Fruit fly (Drosophila melanogaster): ENCODE measurements around the gene CG31955.

CG31955 gene

dm6 chr2L:3703260-3703659, 9.6 kb downstream of the CG31955 start, which contains the start of gene CG2816 (continued):
- TF ChIP-seq otp (GFP tag; IDR thresholded peaks at IDR 0.05) (0 out of 3 replicates have a peak, but pooled peaks have one; percentile 8), CG18262 (tag; optimal IDR thresholded peaks at IDR 0.05) (no peak), CG12104 (GFP tag; optimal IDR thresholded peaks at IDR 0.05) (no peak), CG12659 (GFP tag; optimal IDR thresholded peaks at IDR 0.05) (peak; percentile 66), CG11723 (GFP tag; optimal IDR thresholded peaks at IDR 0.05) (no peak), fu2 (GFP tag; optimal IDR thresholded peaks at IDR 0.05) (peak; percentile 88), CG4854 (GFP tag; optimal IDR thresholded peaks at IDR 0.05) (no peak), CG2889 (GFP tag; IDR thresholded peaks at IDR 0.05) (peak; percentile 76; the same call in 2 of the 3 replicates), Taf1 (GFP tag; IDR thresholded peaks at IDR 0.05) (peak; percentile 73), BEAF-32 (GFP tag; optimal IDR thresholded peaks at IDR 0.05) (no peak), CG32772 (GFP tag; IDR thresholded peaks at IDR 0.05) (peak; percentile 45; the same call in 1 of the 2 replicates), CG30403 (GFP tag; optimal IDR thresholded peaks at IDR 0.05) (peak; percentile 80), CG43689 (GFP tag; IDR thresholded peaks at IDR 0.05) (peak; percentile 60), ERR (GFP tag; optimal IDR thresholded peaks at IDR 0.05) (no peak), CG32767 (GFP tag; IDR thresholded peaks at IDR 0.05) (0 out of 2 replicates have a peak, but pooled peaks have one; percentile 14), CG3995 (GFP tag; optimal IDR thresholded peaks at IDR 0.05) (peak; percentile 28), CG13287 (GFP tag; IDR thresholded peaks at IDR 0.05; ENCODE audit: partially characterized antibody) (no peak), CG7745 (tag; optimal IDR thresholded peaks at IDR 0.05) (no peak), Sox102F (GFP tag; optimal IDR thresholded peaks at IDR 0.05) (peak; percentile 23), dmrt99B (tag; optimal IDR thresholded peaks at IDR 0.05) (peak; percentile 48), dmrt11E (tag; optimal IDR thresholded peaks at IDR 0.05) (no peak), TFAM (GFP tag; optimal IDR thresholded peaks at IDR 0.05) (no peak), Dp (GFP tag; optimal IDR thresholded peaks at IDR 0.05) (no peak), her (GFP tag; optimal IDR thresholded peaks at IDR 0.05) (peak; percentile 84), CG11093 (GFP tag; IDR thresholded peaks at IDR 0.05) (no peak), Nf-YB (GFP tag; optimal IDR thresholded peaks at IDR 0.05) (no peak), CG1602 (GFP tag; optimal IDR thresholded peaks at IDR 0.05) (no peak), tll (GFP tag; optimal IDR thresholded peaks at IDR 0.05) (no peak), Hr39 (optimal IDR thresholded peaks at IDR 0.05) (no peak), btn (GFP tag; optimal IDR thresholded peaks at IDR 0.05) (no peak), Antp (GFP tag; optimal IDR thresholded peaks at IDR 0.05) (peak; percentile 32), CG16779 (GFP tag; IDR thresholded peaks at IDR 0.05) (no peak), ac (GFP tag; optimal IDR thresholded peaks at IDR 0.05) (no peak), CG2678 (tag; optimal IDR thresholded peaks at IDR 0.05) (peak; percentile 66), croc (GFP tag; conservative IDR thresholded peaks at IDR 0.05) (no peak), CG8924 (tag; optimal IDR thresholded peaks at IDR 0.05) (peak; percentile 64), z (GFP tag; IDR thresholded peaks at IDR 0.05) (no peak), disco-r (GFP tag; optimal IDR thresholded peaks at IDR 0.05) (no peak), gce (GFP tag; IDR thresholded peaks at IDR 0.05) (peak; percentile 27; the same call in 1 of the 3 replicates), CG5953 (GFP tag; IDR thresholded peaks at IDR 0.05) (no peak), wor (GFP tag; IDR thresholded peaks at IDR 0.05) (no peak), crc (GFP tag; optimal IDR thresholded peaks at IDR 0.05) (peak; percentile 71), CG11398 (GFP tag; optimal IDR thresholded peaks at IDR 0.05) (no peak), CG9817 (tag; optimal IDR thresholded peaks at IDR 0.05) (peak; percentile 91), Jarid2 (GFP tag; optimal IDR thresholded peaks at IDR 0.05) (no peak), bab2 (GFP tag; optimal IDR thresholded peaks at IDR 0.05) (peak; percentile 0), NC2β (GFP tag; optimal IDR thresholded peaks at IDR 0.05) (no peak), sqz (GFP tag; optimal IDR thresholded peaks at IDR 0.05) (no peak), CG1792 (GFP tag; optimal IDR thresholded peaks at IDR 0.05) (no peak), Elba2 (GFP tag; optimal IDR thresholded peaks at IDR 0.05) (no peak), Blimp-1 (GFP tag; optimal IDR thresholded peaks at IDR 0.05) (no peak), Doc2 (GFP tag; IDR thresholded peaks at IDR 0.05) (no peak)

Measured in whole organism, embryonic.